Worm (Caenorhabditis elegans) whole organism, L2 larva: ENCODE data around the gene pqn-2.
"Not testable (repeated sequence)": the region's sequence is repeated elsewhere in the genome, so short reads cannot be mapped to it uniquely, and the experiment has no call there.

ENCODE experiments used
- lin-13 ChIP-seq: fragments of 150-350 bp; optimal IDR thresholded peaks from 2 replicates; lab custom pipeline; 2014; ENCODE audit warnings: missing biosample characterization, missing genetic modification reagents, missing genetic modification characterization
- snpc-4 ChIP-seq: fragments of 150-350 bp; optimal IDR thresholded peaks from 2 replicates; lab custom pipeline; 2014; ENCODE audit warnings: missing biosample characterization, missing genetic modification characterization

- peak; percentile 62 for TF ChIP-seq lin-13
- TF ChIP-seq snpc-4 (tag; lab: Kevin White, UChicago): not testable (repeated sequence)
Observed at ce11 chrV:10341905-10342328, 40.3 kb upstream of the pqn-2 start, which contains the start of gene K07C5.13.
